Fruit fly (Drosophila melanogaster) whole organism, embryonic: ENCODE results near the gene Mgat4a.

Experiments
- Antp ChIP-seq: fragments of 200-800 bp; sonication (Bioruptor generic); optimal IDR thresholded peaks from 3 replicates; lab custom pipeline; 2016; ENCODE audit warnings: missing biosample characterization, missing genetic modification characterization
- Bteb2 ChIP-seq: fragments of 200-800 bp; sonication (Bioruptor generic); optimal IDR thresholded peaks from 2 replicates; lab custom pipeline; 2016; ENCODE audit warnings: missing biosample characterization, missing genetic modification characterization
- CG10274 ChIP-seq: fragments of 200-800 bp; sonication (Bioruptor generic); optimal IDR thresholded peaks from 3 replicates; lab custom pipeline; 2017; ENCODE audit warnings: missing biosample characterization, mild to moderate bottlenecking, missing genetic modification characterization
- CG12071 ChIP-seq: fragments of 200-800 bp; sonication (Bioruptor generic); optimal IDR thresholded peaks from 3 replicates; lab custom pipeline; 2018; ENCODE audit warnings: missing biosample characterization, mild to moderate bottlenecking, missing genetic modification characterization
- CG12299 ChIP-seq: fragments of 200-800 bp; sonication (Bioruptor generic); optimal IDR thresholded peaks from 2 replicates; lab custom pipeline; 2018; ENCODE audit warnings: missing biosample characterization, mild to moderate bottlenecking, missing genetic modification characterization
- CG12769 ChIP-seq: fragments of 200-800 bp; sonication (Bioruptor generic); optimal IDR thresholded peaks from 2 replicates; lab custom pipeline; 2019; ENCODE audit warnings: missing biosample characterization, mild to moderate bottlenecking, missing genetic modification characterization, moderate library complexity
- CG12942 ChIP-seq: fragments of 200-800 bp; sonication (Bioruptor generic); optimal IDR thresholded peaks from 3 replicates; lab custom pipeline; 2016; ENCODE audit warnings: missing biosample characterization, missing genetic modification characterization
- CG1647 ChIP-seq: fragments of 200-800 bp; sonication (Bioruptor generic); optimal IDR thresholded peaks from 3 replicates; lab custom pipeline; 2016; ENCODE audit warnings: missing biosample characterization, missing genetic modification characterization
- CG16779 ChIP-seq: fragments of 200-800 bp; sonication (Bioruptor generic); IDR thresholded peaks from 2 replicates; pipeline ENCODE4 v1.3.6; 2022; ENCODE audit warnings: missing biosample characterization, missing genetic modification characterization
- CG17385 ChIP-seq: fragments of 200-800 bp; sonication (Bioruptor generic); optimal IDR thresholded peaks from 3 replicates; lab custom pipeline; 2018; ENCODE audit warnings: missing biosample characterization, mild to moderate bottlenecking, missing genetic modification characterization
- CG17612 ChIP-seq: fragments of 200-800 bp; sonication (Bioruptor generic); IDR thresholded peaks from 2 replicates; pipeline ENCODE4 v1.3.6; 2022; ENCODE audit warnings: missing biosample characterization, missing genetic modification characterization
- CG17912 ChIP-seq: fragments of 200-800 bp; sonication (Bioruptor generic); optimal IDR thresholded peaks from 2 replicates; lab custom pipeline; 2018; ENCODE audit warnings: missing biosample characterization, mild to moderate bottlenecking, missing genetic modification characterization
- CG1792 ChIP-seq: fragments of 200-800 bp; sonication (Bioruptor generic); optimal IDR thresholded peaks from 2 replicates; lab custom pipeline; 2016; ENCODE audit warnings: missing biosample characterization, missing genetic modification characterization
- CG3163 ChIP-seq: fragments of 200-800 bp; sonication (Bioruptor generic); optimal IDR thresholded peaks from 3 replicates; lab custom pipeline; 2016; ENCODE audit warnings: missing biosample characterization, missing genetic modification characterization
- CG32532 ChIP-seq: fragments of 200-800 bp; sonication (Bioruptor generic); IDR thresholded peaks from 2 replicates; pipeline ENCODE4 v1.3.6; 2022; ENCODE audit warnings: missing biosample characterization, missing genetic modification characterization
- CG33557 ChIP-seq: fragments of 200-800 bp; sonication (Bioruptor generic); optimal IDR thresholded peaks from 2 replicates; lab custom pipeline; 2019; ENCODE audit warnings: missing biosample characterization, mild to moderate bottlenecking, missing genetic modification characterization, moderate library complexity
- CG3407 ChIP-seq: fragments of 200-800 bp; sonication (Bioruptor generic); optimal IDR thresholded peaks from 2 replicates; lab custom pipeline; 2018; ENCODE audit warnings: missing biosample characterization, mild to moderate bottlenecking, missing genetic modification characterization
- CG4617 ChIP-seq: fragments of 200-800 bp; sonication (Bioruptor generic); optimal IDR thresholded peaks from 3 replicates; lab custom pipeline; 2016; ENCODE audit warnings: missing biosample characterization, missing genetic modification characterization, borderline replicate concordance
- CG4854 ChIP-seq: fragments of 200-800 bp; sonication (Bioruptor generic); optimal IDR thresholded peaks from 2 replicates; lab custom pipeline; 2016; ENCODE audit warnings: missing biosample characterization, missing genetic modification characterization, inconsistent platforms
- CG7745 ChIP-seq: fragments of 200-800 bp; sonication (Bioruptor generic); optimal IDR thresholded peaks from 2 replicates; lab custom pipeline; 2018; ENCODE audit warnings: missing biosample characterization, mild to moderate bottlenecking, missing genetic modification characterization, moderate library complexity
- CG9609 ChIP-seq: fragments of 200-800 bp; sonication (Bioruptor generic); optimal IDR thresholded peaks from 3 replicates; lab custom pipeline; 2016; ENCODE audit warnings: missing biosample characterization, missing genetic modification characterization
- CrebB ChIP-seq: fragments of 200-800 bp; sonication (Bioruptor generic); optimal IDR thresholded peaks from 3 replicates; lab custom pipeline; 2018; ENCODE audit warnings: missing biosample characterization, mild to moderate bottlenecking, missing genetic modification characterization
- D ChIP-seq, 2 experiments: fragments of 200-800 bp in 1 of 2; fragments of >200 bp in 1 of 2; sonication (Bioruptor generic) in 1 of 2; optimal IDR thresholded peaks; 2 replicates in 1 of 2; 3 replicates in 1 of 2; lab custom pipeline; 2017; ENCODE audit warnings: mild to moderate bottlenecking in 1 of 2, missing biosample characterization in 1 of 2, missing genetic modification characterization in 1 of 2, missing genetic modification reagents in 1 of 2
- Dbx ChIP-seq: fragments of 200-800 bp; sonication (Bioruptor generic); IDR thresholded peaks from 3 replicates; pipeline ENCODE4 v1.3.6; 2022; ENCODE audit warnings: missing biosample characterization, missing genetic modification characterization
- Dp ChIP-seq: fragments of 200-800 bp; sonication (Bioruptor generic); optimal IDR thresholded peaks from 2 replicates; lab custom pipeline; 2018; ENCODE audit warnings: missing biosample characterization, mild to moderate bottlenecking, missing genetic modification characterization, moderate library complexity
- Myb ChIP-seq: fragments of 200-800 bp; sonication (Bioruptor generic); optimal IDR thresholded peaks from 2 replicates; lab custom pipeline; 2016; ENCODE audit warnings: missing biosample characterization, missing genetic modification characterization
- Opbp ChIP-seq: fragments of 200-800 bp; sonication (Bioruptor generic); IDR thresholded peaks from 3 replicates; pipeline ENCODE4 v1.3.6; 2022; ENCODE audit warnings: missing biosample characterization, missing genetic modification characterization; ENCODE audit not compliant: partially characterized antibody
- Optix ChIP-seq: fragments of 200-800 bp; sonication (Bioruptor generic); IDR thresholded peaks from 3 replicates; pipeline ENCODE4 v1.3.6; 2022; ENCODE audit warnings: missing biosample characterization, missing genetic modification characterization
- Pdp1 ChIP-seq, 2 experiments: fragments of 200-800 bp; sonication (Bioruptor generic); optimal IDR thresholded peaks; 3 replicates each; lab custom pipeline; 2016; ENCODE audit warnings: missing biosample characterization in 2 of 2, missing genetic modification characterization in 2 of 2, mild to moderate bottlenecking in 1 of 2, moderate library complexity in 1 of 2
- TFAM ChIP-seq: fragments of 200-800 bp; sonication (Bioruptor generic); optimal IDR thresholded peaks from 2 replicates; lab custom pipeline; 2017; ENCODE audit warnings: missing biosample characterization, missing genetic modification characterization, inconsistent platforms
- al ChIP-seq: fragments of 200-800 bp; sonication (Bioruptor generic); IDR thresholded peaks from 2 replicates; pipeline ENCODE4 v1.3.6; 2022; ENCODE audit warnings: missing biosample characterization, missing genetic modification characterization
- ase ChIP-seq: fragments of 200-800 bp; sonication (Bioruptor generic); IDR thresholded peaks from 3 replicates; pipeline ENCODE4 v1.3.6; 2022; ENCODE audit warnings: missing biosample characterization, missing genetic modification characterization
- bcd ChIP-seq: fragments of 200-800 bp; sonication (Bioruptor generic); optimal IDR thresholded peaks from 2 replicates; lab custom pipeline; 2017; ENCODE audit warnings: missing biosample characterization, mild to moderate bottlenecking, missing genetic modification characterization
- chm ChIP-seq: fragments of 200-800 bp; sonication (Bioruptor generic); IDR thresholded peaks from 2 replicates; pipeline ENCODE4 v1.3.6; 2022; ENCODE audit warnings: missing biosample characterization, missing genetic modification characterization
- ci ChIP-seq: fragments of 200-800 bp; sonication (Bioruptor generic); IDR thresholded peaks from 3 replicates; pipeline ENCODE4 v1.3.6; 2022; ENCODE audit warnings: missing biosample characterization, missing genetic modification characterization
- da ChIP-seq: fragments of 200-800 bp; sonication (Bioruptor generic); optimal IDR thresholded peaks from 2 replicates; lab custom pipeline; 2016; ENCODE audit warnings: missing biosample characterization, missing genetic modification characterization
- dan ChIP-seq: fragments of 200-800 bp; sonication (Bioruptor generic); IDR thresholded peaks from 2 replicates; pipeline ENCODE4 v1.3.6; 2022; ENCODE audit warnings: missing biosample characterization, missing genetic modification characterization
- exex ChIP-seq: fragments of 200-800 bp; sonication (Bioruptor generic); optimal IDR thresholded peaks from 4 replicates; lab custom pipeline; 2018; ENCODE audit warnings: missing biosample characterization, mild to moderate bottlenecking, missing genetic modification characterization, moderate library complexity
- gce ChIP-seq: fragments of 200-800 bp; sonication (Bioruptor generic); IDR thresholded peaks from 3 replicates; pipeline ENCODE4 v1.3.6; 2022; ENCODE audit warnings: missing biosample characterization, missing genetic modification characterization
- ken ChIP-seq: fragments of 200-800 bp; sonication (Bioruptor generic); IDR thresholded peaks from 3 replicates; pipeline ENCODE4 v1.3.6; 2022; ENCODE audit warnings: missing biosample characterization, missing genetic modification characterization
- lbe ChIP-seq: fragments of 200-800 bp; sonication (Bioruptor generic); optimal IDR thresholded peaks from 2 replicates; lab custom pipeline; 2016; ENCODE audit warnings: missing biosample characterization, mild to moderate bottlenecking, missing genetic modification characterization
- nom ChIP-seq: fragments of 200-800 bp; sonication (Bioruptor generic); optimal IDR thresholded peaks from 2 replicates; lab custom pipeline; 2017; ENCODE audit warnings: missing biosample characterization, missing genetic modification characterization, mild to moderate bottlenecking, moderate library complexity, missing genetic modification reagents
- pros ChIP-seq: fragments of 200-800 bp; sonication (Bioruptor generic); optimal IDR thresholded peaks from 3 replicates; lab custom pipeline; 2019; ENCODE audit warnings: missing biosample characterization, mild to moderate bottlenecking, missing genetic modification characterization, moderate library complexity
- row ChIP-seq: fragments of 200-800 bp; sonication (Bioruptor generic); IDR thresholded peaks from 3 replicates; pipeline ENCODE4 v1.3.6; 2022; ENCODE audit warnings: missing biosample characterization, missing genetic modification characterization
- schlank ChIP-seq: fragments of 200-800 bp; sonication (Bioruptor generic); optimal IDR thresholded peaks from 2 replicates; lab custom pipeline; 2018; ENCODE audit warnings: missing biosample characterization, mild to moderate bottlenecking, missing genetic modification characterization
- slbo ChIP-seq: fragments of 200-800 bp; sonication (Bioruptor generic); IDR thresholded peaks from 2 replicates; pipeline ENCODE4 v1.3.6; 2022; ENCODE audit warnings: missing biosample characterization, missing genetic modification characterization
- tgo ChIP-seq: fragments of 200-800 bp; sonication (Bioruptor generic); IDR thresholded peaks from 3 replicates; pipeline ENCODE4 v1.3.6; 2022; ENCODE audit warnings: missing biosample characterization, missing genetic modification characterization
- unpg ChIP-seq: fragments of 200-800 bp; sonication (Bioruptor generic); optimal IDR thresholded peaks from 3 replicates; lab custom pipeline; 2018; ENCODE audit warnings: missing biosample characterization, mild to moderate bottlenecking, missing genetic modification characterization, moderate library complexity
- wor ChIP-seq: fragments of 200-800 bp; sonication (Bioruptor generic); IDR thresholded peaks from 2 replicates; pipeline ENCODE4 v1.3.6; 2022; ENCODE audit warnings: missing biosample characterization, missing genetic modification characterization

The Mgat4a gene

DNA sequence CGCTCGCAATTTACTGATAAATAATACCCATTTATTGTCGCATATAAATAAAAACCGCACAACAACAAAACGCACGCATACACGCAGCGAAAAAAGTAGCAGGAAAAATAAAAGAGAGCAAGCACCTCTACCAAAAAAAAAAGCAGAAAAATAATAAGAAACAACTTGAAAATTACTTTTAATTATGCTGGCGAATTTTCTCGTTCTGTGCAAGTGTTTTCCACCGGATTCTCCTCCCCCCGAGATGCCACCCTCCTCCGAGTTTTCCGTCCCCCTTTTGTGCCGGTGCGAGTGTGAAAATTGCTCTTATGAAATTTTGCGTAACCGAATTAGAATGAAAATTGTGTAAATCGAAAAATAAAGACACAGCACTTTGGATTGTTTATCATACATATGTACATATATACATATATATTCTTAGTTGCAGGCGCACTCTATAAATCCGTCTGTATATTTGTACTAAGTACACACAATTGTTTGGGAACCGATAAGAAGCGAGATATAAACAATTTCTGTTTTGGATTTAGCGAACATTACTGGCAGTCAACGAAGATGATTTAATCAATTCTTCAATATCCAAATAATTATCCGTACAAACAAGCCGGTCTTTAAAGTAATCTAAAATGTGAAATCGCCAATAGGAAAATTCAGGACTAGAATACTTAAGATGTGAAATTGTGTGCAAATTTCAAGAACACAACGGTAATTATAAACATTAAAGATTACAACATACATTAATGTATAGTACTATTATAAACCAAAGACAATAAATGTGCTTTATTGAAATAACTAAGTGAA, 29.2 kb downstream of the Mgat4a start:
- TF ChIP-seq gce (GFP tag; lab: Robert Waterston, UW) (no peak), CG12071 (no peak), CG3163 (GFP tag; lab: Kevin White, UChicago) (no peak), Optix (GFP tag; lab: Robert Waterston, UW) (no peak), CG32532 (GFP tag; lab: Robert Waterston, UW) (peak; percentile 47; the same call in 1 of the 2 replicates), CG12299 (no peak), CG17385 (GFP tag; lab: Kevin White, UChicago) (no peak), ase (no peak), da (GFP tag; lab: Kevin White, UChicago) (no peak), exex (tag; lab: Kevin White, UChicago) (no peak), chm (GFP tag; lab: Robert Waterston, UW) (no peak), ken (GFP tag; lab: Robert Waterston, UW) (0 out of 3 replicates have a peak, but pooled peaks have one; percentile 29), row (GFP tag; lab: Robert Waterston, UW) (peak; percentile 30; the same call in 1 of the 3 replicates), CG1792 (GFP tag; lab: Kevin White, UChicago) (no peak), CG12769 (no peak), CG17612 (GFP tag; lab: Robert Waterston, UW) (no peak), TFAM (GFP tag; lab: Kevin White, UChicago) (no peak), pros (GFP tag; lab: Kevin White, UChicago) (no peak), unpg (GFP tag; lab: Kevin White, UChicago) (no peak), CG1647 (no peak), CG4617 (no peak), CG10274 (no peak), D (optimal IDR thresholded peaks at IDR 0.05; lab: Kevin White, UChicago) (no peak), D (GFP tag; optimal IDR thresholded peaks at IDR 0.05; lab: Kevin White, UChicago) (no peak), CG12942 (GFP tag; lab: Kevin White, UChicago) (no peak), tgo (peak; percentile 32; the same call in 1 of the 3 replicates), CG33557 (GFP tag; lab: Kevin White, UChicago) (no peak), Antp (GFP tag; lab: Kevin White, UChicago) (no peak), CG9609 (GFP tag; lab: Kevin White, UChicago) (no peak), nom (no peak), slbo (GFP tag; lab: Robert Waterston, UW) (peak; percentile 58), lbe (GFP tag; lab: Kevin White, UChicago) (no peak), ci (GFP tag; lab: Robert Waterston, UW) (0 out of 3 replicates have a peak, but pooled peaks have one; percentile 25), Pdp1 (GFP tag; optimal IDR thresholded peaks at IDR 0.05; lab: Kevin White, UChicago) (peak in 1 of 2 experiments; percentile 63), CG7745 (tag; lab: Kevin White, UChicago) (no peak), CG3407 (no peak), Bteb2 (GFP tag; lab: Kevin White, UChicago) (no peak), CG16779 (no peak), schlank (tag; lab: Kevin White, UChicago) (no peak), Dbx (no peak), CG4854 (GFP tag; lab: Kevin White, UChicago) (no peak), al (GFP tag; lab: Robert Waterston, UW) (0 out of 2 replicates have a peak, but pooled peaks have one; percentile 8), wor (GFP tag; lab: Robert Waterston, UW) (no peak), CrebB (tag; lab: Kevin White, UChicago) (no peak), bcd (no peak), Opbp (no peak), CG17912 (GFP tag; lab: Kevin White, UChicago) (no peak), Dp (GFP tag; lab: Kevin White, UChicago) (no peak), Myb (GFP tag; lab: Kevin White, UChicago) (no peak), dan (no peak)
